Worm (Caenorhabditis elegans) whole organism, young adult: ENCODE results near the gene tftc-1.

ENCODE experiments used
- B0336.3 ChIP-seq: fragments of 200-800 bp; sonication (Bioruptor generic); IDR thresholded peaks from 2 replicates; pipeline ENCODE4 v1.3.6; 2022; ENCODE audit warnings: missing genetic modification characterization, missing compliant biosample characterization
- C06A6.2 ChIP-seq: fragments of 200-800 bp; sonication (Bioruptor generic); conservative IDR thresholded peaks from 2 replicates; pipeline ENCODE4 v1.3.6; 2022; ENCODE audit warnings: missing genetic modification characterization, missing compliant biosample characterization
- C17E4.6 ChIP-seq: fragments of 200-800 bp; sonication (Bioruptor generic); IDR thresholded peaks from 2 replicates; pipeline ENCODE4 v1.3.6; 2022; ENCODE audit warnings: missing genetic modification reagents, missing genetic modification characterization, missing compliant biosample characterization
- F23B12.7 ChIP-seq: sonication (generic microtip); optimal IDR thresholded peaks from 2 replicates; lab custom pipeline; 2017; ENCODE audit warnings: missing genetic modification characterization, mild to moderate bottlenecking, missing compliant biosample characterization, antibody characterized with exemption, moderate library complexity; ENCODE audit not compliant: insufficient read depth
- F37B4.10 ChIP-seq: fragments of 200-800 bp; sonication (Bioruptor generic); IDR thresholded peaks from 2 replicates; pipeline ENCODE4 v1.3.6; 2022; ENCODE audit warnings: missing genetic modification characterization, missing compliant biosample characterization
- F57A8.1 ChIP-seq: fragments of 200-800 bp; sonication (Bioruptor generic); optimal IDR thresholded peaks from 2 replicates; lab custom pipeline; 2018; ENCODE audit warnings: mild to moderate bottlenecking, missing genetic modification characterization, moderate library complexity, missing compliant biosample characterization
- F57C9.4 ChIP-seq: sonication (generic microtip); optimal IDR thresholded peaks from 2 replicates; lab custom pipeline; 2017; ENCODE audit warnings: mild to moderate bottlenecking, missing genetic modification characterization, missing compliant biosample characterization
- Y67H2A.10 ChIP-seq: fragments of 200-800 bp; sonication (Bioruptor generic); conservative IDR thresholded peaks from 2 replicates; pipeline ENCODE4 v1.3.6; 2022; ENCODE audit warnings: missing genetic modification reagents, missing genetic modification characterization, missing compliant biosample characterization
- atf-7 ChIP-seq: sonication (generic microtip); optimal IDR thresholded peaks from 2 replicates; lab custom pipeline; 2017; ENCODE audit warnings: mild to moderate bottlenecking, missing genetic modification characterization, missing compliant biosample characterization
- athp-1 ChIP-seq: sonication (generic microtip); optimal IDR thresholded peaks from 2 replicates; lab custom pipeline; 2017; ENCODE audit warnings: mild to moderate bottlenecking, missing genetic modification characterization, missing compliant biosample characterization
- bed-1 ChIP-seq: fragments of 200-800 bp; sonication (Bioruptor generic); IDR thresholded peaks from 2 replicates; pipeline ENCODE4 v1.3.6; 2022; ENCODE audit warnings: missing genetic modification reagents, missing genetic modification characterization, missing compliant biosample characterization
- chd-7 ChIP-seq: sonication (generic microtip); optimal IDR thresholded peaks from 2 replicates; lab custom pipeline; 2016; ENCODE audit warnings: mild to moderate bottlenecking, missing genetic modification characterization, moderate library complexity, missing compliant biosample characterization
- ets-4 ChIP-seq: fragments of 200-800 bp; sonication (Bioruptor generic); optimal IDR thresholded peaks from 2 replicates; lab custom pipeline; 2018; ENCODE audit warnings: mild to moderate bottlenecking, missing genetic modification characterization, missing compliant biosample characterization
- him-1 ChIP-seq: sonication (generic microtip); optimal IDR thresholded peaks from 2 replicates; lab custom pipeline; 2016; ENCODE audit warnings: missing genotype, missing genetic modification reagents, missing genetic modification characterization, missing compliant biosample characterization
- hlh-26 ChIP-seq: fragments of 200-800 bp; sonication (Bioruptor generic); conservative IDR thresholded peaks from 2 replicates; pipeline ENCODE4 v1.3.6; 2022; ENCODE audit warnings: missing genetic modification reagents, missing genetic modification characterization, missing compliant biosample characterization
- hsf-1 ChIP-seq: fragments of 200-800 bp; sonication (Bioruptor generic); IDR thresholded peaks from 2 replicates; pipeline ENCODE4 v1.3.6; 2022; ENCODE audit warnings: missing genetic modification reagents, missing genetic modification characterization, missing compliant biosample characterization
- lag-1 ChIP-seq: fragments of 200-800 bp; sonication (Bioruptor generic); IDR thresholded peaks from 2 replicates; pipeline ENCODE4 v1.3.6; 2022; ENCODE audit warnings: missing genetic modification reagents, missing genetic modification characterization, missing compliant biosample characterization
- lin-35 ChIP-seq, 3 experiments: fragments of 150-350 bp in 2 of 3; sonication (generic microtip) in 1 of 3; optimal IDR thresholded peaks; 2 replicates each; lab custom pipeline; 2014 to 2018; ENCODE audit warnings: missing biosample characterization in 3 of 3, missing genetic modification characterization in 3 of 3, missing genetic modification reagents in 3 of 3
- lin-40 ChIP-seq: sonication (generic microtip); optimal IDR thresholded peaks from 2 replicates; lab custom pipeline; 2016; ENCODE audit warnings: missing genetic modification characterization, mild to moderate bottlenecking, missing compliant biosample characterization, missing genotype, missing genetic modification reagents
- lin-54 ChIP-seq: fragments of 200-800 bp; sonication (Bioruptor generic); optimal IDR thresholded peaks from 2 replicates; lab custom pipeline; 2018; ENCODE audit warnings: mild to moderate bottlenecking, missing genetic modification characterization, missing compliant biosample characterization
- lir-1 ChIP-seq: fragments of 200-800 bp; sonication (Bioruptor generic); conservative IDR thresholded peaks from 2 replicates; pipeline ENCODE4 v1.3.6; 2022; ENCODE audit warnings: missing genetic modification reagents, missing genetic modification characterization, missing compliant biosample characterization
- lsl-1 ChIP-seq: fragments of 200-800 bp; sonication (Bioruptor generic); optimal IDR thresholded peaks from 2 replicates; lab custom pipeline; 2018; ENCODE audit warnings: mild to moderate bottlenecking, missing genetic modification characterization, moderate library complexity, missing compliant biosample characterization
- madf-6 ChIP-seq: fragments of 200-800 bp; sonication (Bioruptor generic); IDR thresholded peaks from 2 replicates; pipeline ENCODE4 v1.3.6; 2022; ENCODE audit warnings: missing genetic modification reagents, missing genetic modification characterization, missing compliant biosample characterization
- madf-8 ChIP-seq: fragments of 200-800 bp; sonication (Bioruptor generic); conservative IDR thresholded peaks from 2 replicates; pipeline ENCODE4 v1.3.6; 2022; ENCODE audit warnings: missing genetic modification reagents, missing genetic modification characterization, missing compliant biosample characterization
- mcd-1 ChIP-seq: fragments of 200-800 bp; sonication (Bioruptor generic); IDR thresholded peaks from 2 replicates; pipeline ENCODE4 v1.3.6; 2022; ENCODE audit warnings: missing genetic modification reagents, missing genetic modification characterization, missing compliant biosample characterization
- mxl-1 ChIP-seq: sonication (generic microtip); optimal IDR thresholded peaks from 2 replicates; lab custom pipeline; 2016; ENCODE audit warnings: missing genetic modification characterization, missing compliant biosample characterization
- nfyb-1 ChIP-seq: fragments of 200-800 bp; sonication (Bioruptor generic); IDR thresholded peaks from 2 replicates; pipeline ENCODE4 v1.3.6; 2022; ENCODE audit warnings: missing genetic modification reagents, missing genetic modification characterization, missing compliant biosample characterization
- nhr-27 ChIP-seq: fragments of 200-800 bp; sonication (Bioruptor generic); optimal IDR thresholded peaks from 2 replicates; lab custom pipeline; 2018; ENCODE audit warnings: mild to moderate bottlenecking, missing genetic modification characterization, moderate library complexity, missing compliant biosample characterization
- nhr-90 ChIP-seq: sonication (generic microtip); optimal IDR thresholded peaks from 2 replicates; lab custom pipeline; 2016; ENCODE audit warnings: missing genotype, mild to moderate bottlenecking, missing genetic modification characterization, missing compliant biosample characterization
- pbrm-1 ChIP-seq: fragments of 200-800 bp; sonication (Bioruptor generic); IDR thresholded peaks from 2 replicates; pipeline ENCODE4 v1.3.6; 2022; ENCODE audit warnings: missing genetic modification reagents, missing genetic modification characterization, missing compliant biosample characterization
- repo-1 ChIP-seq: sonication (generic microtip); optimal IDR thresholded peaks from 2 replicates; lab custom pipeline; 2017; ENCODE audit warnings: mild to moderate bottlenecking, missing genetic modification characterization, missing compliant biosample characterization
- sptf-2 ChIP-seq: fragments of 200-800 bp; sonication (Bioruptor generic); optimal IDR thresholded peaks from 2 replicates; lab custom pipeline; 2018; ENCODE audit warnings: mild to moderate bottlenecking, missing genetic modification characterization, missing compliant biosample characterization
- zfh-2 ChIP-seq: fragments of 200-800 bp; sonication (Bioruptor generic); conservative IDR thresholded peaks from 2 replicates; pipeline ENCODE4 v1.3.6; 2022; ENCODE audit warnings: missing genetic modification reagents, missing genetic modification characterization, missing compliant biosample characterization
- zim-3 ChIP-seq: sonication (generic microtip); optimal IDR thresholded peaks from 2 replicates; lab custom pipeline; 2017; ENCODE audit warnings: mild to moderate bottlenecking, missing genetic modification characterization, moderate library complexity, missing compliant biosample characterization
- ztf-18 ChIP-seq: sonication (generic microtip); optimal IDR thresholded peaks from 2 replicates; lab custom pipeline; 2016; ENCODE audit warnings: missing genotype, mild to moderate bottlenecking, missing genetic modification characterization, missing compliant biosample characterization
- ztf-3 ChIP-seq: fragments of 200-800 bp; sonication (Bioruptor generic); optimal IDR thresholded peaks from 2 replicates; lab custom pipeline; 2018; ENCODE audit warnings: mild to moderate bottlenecking, missing genetic modification characterization, missing compliant biosample characterization
- ztf-6 ChIP-seq: fragments of 200-800 bp; sonication (Bioruptor generic); IDR thresholded peaks from 2 replicates; pipeline ENCODE4 v1.3.6; 2022; ENCODE audit warnings: missing genetic modification reagents, missing genetic modification characterization, missing compliant biosample characterization

The tftc-1 gene

ce11 chrIV:2348862-2349321 is at the start of gene tftc-1, which contains the start of gene ppgn-1:
Gene tftc-1, plus strand, starts transcription at chrIV:2349271.
Gene ppgn-1, minus strand, starts transcription at chrIV:2348912.
- 0 out of 2 replicates have a peak, but pooled peaks have one; percentile 13 for TF ChIP-seq pbrm-1 (GFP tag; lab: Robert Waterston, UW)
- peak; percentile 16 for TF ChIP-seq repo-1 (tag; lab: Kevin White, UChicago)
- peak in 1 of 3 experiments; percentile 50 for TF ChIP-seq lin-35 (GFP tag; optimal IDR thresholded peaks at IDR 0.05; lab: Kevin White, UChicago)
- no peak for TF ChIP-seq nhr-90 (tag; lab: Kevin White, UChicago)
- peak; percentile 56 for TF ChIP-seq lin-40 (tag; lab: Kevin White, UChicago)
- TF ChIP-seq mcd-1 (GFP tag; lab: Robert Waterston, UW): peak; percentile 71
- TF ChIP-seq lir-1: no peak
- TF ChIP-seq Y67H2A.10: no peak
- peak; percentile 52 for TF ChIP-seq lin-54
- peak; percentile 20 for TF ChIP-seq lsl-1 (GFP tag; lab: Kevin White, UChicago)
- TF ChIP-seq ztf-18 (tag; lab: Kevin White, UChicago): peak; percentile 92
- TF ChIP-seq F23B12.7 (tag; lab: Kevin White, UChicago): peak; percentile 9

ce11 chrIV:2300186-2300585 is 48.9 kb upstream of the tftc-1 start, which contains the start of gene lin-1:
Gene lin-1, minus strand, starts transcription at chrIV:2300286.
- TF ChIP-seq hsf-1 (GFP tag; lab: Robert Waterston, UW) (no peak), F57C9.4 (tag; lab: Kevin White, UChicago) (no peak), F23B12.7 (tag; lab: Kevin White, UChicago) (no peak), ztf-6 (GFP tag; lab: Robert Waterston, UW) (no peak), hlh-26 (GFP tag; lab: Robert Waterston, UW) (no peak), mxl-1 (tag; lab: Kevin White, UChicago) (no peak), C17E4.6 (GFP tag; lab: Robert Waterston, UW) (no peak), zfh-2 (GFP tag; lab: Robert Waterston, UW) (no peak), bed-1 (GFP tag; lab: Robert Waterston, UW) (no peak), chd-7 (tag; lab: Kevin White, UChicago) (no peak), nfyb-1 (GFP tag; lab: Robert Waterston, UW) (no peak), B0336.3 (GFP tag; lab: Robert Waterston, UW) (no peak), C06A6.2 (GFP tag; lab: Robert Waterston, UW) (no peak), F57A8.1 (GFP tag; lab: Kevin White, UChicago) (no peak)

- TF ChIP-seq athp-1 (tag; lab: Kevin White, UChicago) (no peak), repo-1 (tag; lab: Kevin White, UChicago) (no peak), F23B12.7 (tag; lab: Kevin White, UChicago) (no peak), lin-54 (no peak), him-1 (tag; lab: Kevin White, UChicago) (no peak), nhr-27 (tag; lab: Kevin White, UChicago) (no peak), zim-3 (no peak), madf-6 (GFP tag; lab: Robert Waterston, UW) (no peak), lag-1 (GFP tag; lab: Robert Waterston, UW) (no peak), madf-8 (GFP tag; lab: Robert Waterston, UW) (no peak), sptf-2 (GFP tag; lab: Kevin White, UChicago) (no peak)
Observed at ce11 chrIV:2306447-2306846, 42.6 kb upstream of the tftc-1 start, which contains the start of gene mksr-2. Gene mksr-2, minus strand, starts transcription at chrIV:2306547.

- TF ChIP-seq ztf-3 (no peak), atf-7 (tag; lab: Kevin White, UChicago) (peak; percentile 1), F37B4.10 (no peak), chd-7 (tag; lab: Kevin White, UChicago) (peak; percentile 30), repo-1 (tag; lab: Kevin White, UChicago) (peak; percentile 43), ets-4 (GFP tag; lab: Kevin White, UChicago) (no peak)
Observed at ce11 chrIV:2307374-2307773, 41.7 kb upstream of the tftc-1 start.
